Worm (Caenorhabditis elegans) whole organism, young adult: ENCODE data around the gene got-2.2.

Experiments
- C06A6.2 ChIP-seq: fragments of 200-800 bp; sonication (Bioruptor generic); conservative IDR thresholded peaks from 2 replicates; pipeline ENCODE4 v1.3.6; 2022; ENCODE audit warnings: missing genetic modification characterization, missing compliant biosample characterization
- F10E7.11 ChIP-seq: sonication (generic microtip); optimal IDR thresholded peaks from 2 replicates; lab custom pipeline; 2017; ENCODE audit warnings: mild to moderate bottlenecking, missing genetic modification characterization, moderate library complexity, missing compliant biosample characterization
- F57A8.1 ChIP-seq: fragments of 200-800 bp; sonication (Bioruptor generic); optimal IDR thresholded peaks from 2 replicates; lab custom pipeline; 2018; ENCODE audit warnings: mild to moderate bottlenecking, missing genetic modification characterization, moderate library complexity, missing compliant biosample characterization
- T26A5.8 ChIP-seq: sonication (generic microtip); optimal IDR thresholded peaks from 2 replicates; lab custom pipeline; 2016; ENCODE audit warnings: missing genetic modification characterization, missing compliant biosample characterization
- Y53G8AR.9 ChIP-seq: fragments of 200-800 bp; sonication (Bioruptor generic); conservative IDR thresholded peaks from 2 replicates; pipeline ENCODE4 v1.3.6; 2022; ENCODE audit warnings: missing genetic modification reagents, missing genetic modification characterization, missing compliant biosample characterization
- Y79H2A.3 ChIP-seq: fragments of 200-800 bp; sonication (Bioruptor generic); conservative IDR thresholded peaks from 2 replicates; pipeline ENCODE4 v1.3.6; 2022; ENCODE audit warnings: missing genetic modification reagents, missing genetic modification characterization, missing compliant biosample characterization
- ZK185.1 ChIP-seq: sonication (generic microtip); optimal IDR thresholded peaks from 2 replicates; lab custom pipeline; 2016; ENCODE audit warnings: mild to moderate bottlenecking, missing genetic modification characterization, missing compliant biosample characterization; ENCODE audit not compliant: poor library complexity, severe bottlenecking
- akir-1 ChIP-seq: fragments of 200-800 bp; sonication (Bioruptor generic); optimal IDR thresholded peaks from 2 replicates; lab custom pipeline; 2018; ENCODE audit warnings: mild to moderate bottlenecking, missing genetic modification characterization, moderate library complexity, missing compliant biosample characterization
- aptf-3 ChIP-seq: fragments of 200-800 bp; sonication (Bioruptor generic); IDR thresholded peaks from 2 replicates; pipeline ENCODE4 v1.3.6; 2022; ENCODE audit warnings: missing genetic modification characterization, missing compliant biosample characterization
- athp-1 ChIP-seq: sonication (generic microtip); optimal IDR thresholded peaks from 2 replicates; lab custom pipeline; 2017; ENCODE audit warnings: mild to moderate bottlenecking, missing genetic modification characterization, missing compliant biosample characterization
- attf-6 ChIP-seq: fragments of 200-800 bp; sonication (Bioruptor generic); IDR thresholded peaks from 2 replicates; pipeline ENCODE4 v1.3.6; 2022; ENCODE audit warnings: missing genetic modification reagents, missing genetic modification characterization, missing compliant biosample characterization
- ccch-3 ChIP-seq: fragments of 200-800 bp; sonication (Bioruptor generic); optimal IDR thresholded peaks from 2 replicates; lab custom pipeline; 2018; ENCODE audit warnings: mild to moderate bottlenecking, missing genetic modification characterization, missing compliant biosample characterization
- cebp-1 ChIP-seq, 2 experiments: fragments of 200-800 bp in 1 of 2; sonication (Bioruptor generic) in 1 of 2; sonication (generic microtip) in 1 of 2; IDR thresholded peaks in 1 of 2; optimal IDR thresholded peaks in 1 of 2; 2 replicates each; pipeline versions ENCODE4 v1.3.6 to Lab custom; 2017 to 2022; ENCODE audit warnings: missing compliant biosample characterization in 2 of 2, missing genetic modification characterization in 2 of 2, mild to moderate bottlenecking in 1 of 2, missing genetic modification reagents in 1 of 2, moderate library complexity in 1 of 2
- ceh-40 ChIP-seq: fragments of 200-800 bp; sonication (Bioruptor generic); IDR thresholded peaks from 2 replicates; pipeline ENCODE4 v1.3.6; 2022; ENCODE audit warnings: missing genetic modification characterization, missing compliant biosample characterization
- ekl-4 ChIP-seq: fragments of 200-800 bp; sonication (Bioruptor generic); IDR thresholded peaks from 2 replicates; pipeline ENCODE4 v1.3.6; 2022; ENCODE audit warnings: missing genetic modification reagents, missing genetic modification characterization, missing compliant biosample characterization
- hlh-26 ChIP-seq: fragments of 200-800 bp; sonication (Bioruptor generic); conservative IDR thresholded peaks from 2 replicates; pipeline ENCODE4 v1.3.6; 2022; ENCODE audit warnings: missing genetic modification reagents, missing genetic modification characterization, missing compliant biosample characterization
- hmg-20 ChIP-seq: fragments of 200-800 bp; sonication (Bioruptor generic); IDR thresholded peaks from 2 replicates; pipeline ENCODE4 v1.3.6; 2022; ENCODE audit warnings: missing genetic modification reagents, missing genetic modification characterization, missing compliant biosample characterization
- let-607 ChIP-seq, 2 experiments: fragments of 200-800 bp in 1 of 2; sonication (Bioruptor generic) in 1 of 2; sonication (generic microtip) in 1 of 2; optimal IDR thresholded peaks; 2 replicates each; lab custom pipeline; 2016 to 2018; ENCODE audit warnings: mild to moderate bottlenecking in 2 of 2, missing compliant biosample characterization in 2 of 2, missing genetic modification characterization in 2 of 2, moderate library complexity in 2 of 2, missing genotype in 1 of 2
- lin-54 ChIP-seq: fragments of 200-800 bp; sonication (Bioruptor generic); optimal IDR thresholded peaks from 2 replicates; lab custom pipeline; 2018; ENCODE audit warnings: mild to moderate bottlenecking, missing genetic modification characterization, missing compliant biosample characterization
- lir-1 ChIP-seq: fragments of 200-800 bp; sonication (Bioruptor generic); conservative IDR thresholded peaks from 2 replicates; pipeline ENCODE4 v1.3.6; 2022; ENCODE audit warnings: missing genetic modification reagents, missing genetic modification characterization, missing compliant biosample characterization
- lsl-1 ChIP-seq: fragments of 200-800 bp; sonication (Bioruptor generic); optimal IDR thresholded peaks from 2 replicates; lab custom pipeline; 2018; ENCODE audit warnings: mild to moderate bottlenecking, missing genetic modification characterization, moderate library complexity, missing compliant biosample characterization
- mcd-1 ChIP-seq: fragments of 200-800 bp; sonication (Bioruptor generic); IDR thresholded peaks from 2 replicates; pipeline ENCODE4 v1.3.6; 2022; ENCODE audit warnings: missing genetic modification reagents, missing genetic modification characterization, missing compliant biosample characterization
- mel-28 ChIP-seq: sonication (generic microtip); optimal IDR thresholded peaks from 2 replicates; lab custom pipeline; 2016; ENCODE audit warnings: borderline replicate concordance, mild to moderate bottlenecking, missing genetic modification characterization, missing compliant biosample characterization
- mes-4 ChIP-seq: sonication (generic microtip); optimal IDR thresholded peaks from 2 replicates; lab custom pipeline; 2016; ENCODE audit warnings: missing genotype, missing genetic modification characterization, missing compliant biosample characterization
- tbp1 ChIP-seq: fragments of 200-800 bp; sonication (Bioruptor generic); optimal IDR thresholded peaks from 2 replicates; lab custom pipeline; 2018; ENCODE audit warnings: mild to moderate bottlenecking, missing genetic modification characterization, missing compliant biosample characterization
- tlf-1 ChIP-seq: fragments of 200-800 bp; sonication (Bioruptor generic); optimal IDR thresholded peaks from 2 replicates; lab custom pipeline; 2018; ENCODE audit warnings: mild to moderate bottlenecking, missing genetic modification characterization, missing compliant biosample characterization
- zfh-2 ChIP-seq: fragments of 200-800 bp; sonication (Bioruptor generic); conservative IDR thresholded peaks from 2 replicates; pipeline ENCODE4 v1.3.6; 2022; ENCODE audit warnings: missing genetic modification reagents, missing genetic modification characterization, missing compliant biosample characterization
- zim-3 ChIP-seq: sonication (generic microtip); optimal IDR thresholded peaks from 2 replicates; lab custom pipeline; 2017; ENCODE audit warnings: mild to moderate bottlenecking, missing genetic modification characterization, moderate library complexity, missing compliant biosample characterization
- ztf-18 ChIP-seq: sonication (generic microtip); optimal IDR thresholded peaks from 2 replicates; lab custom pipeline; 2016; ENCODE audit warnings: missing genotype, mild to moderate bottlenecking, missing genetic modification characterization, missing compliant biosample characterization
- ztf-3 ChIP-seq: fragments of 200-800 bp; sonication (Bioruptor generic); optimal IDR thresholded peaks from 2 replicates; lab custom pipeline; 2018; ENCODE audit warnings: mild to moderate bottlenecking, missing genetic modification characterization, missing compliant biosample characterization

Gene got-2.2

DNA sequence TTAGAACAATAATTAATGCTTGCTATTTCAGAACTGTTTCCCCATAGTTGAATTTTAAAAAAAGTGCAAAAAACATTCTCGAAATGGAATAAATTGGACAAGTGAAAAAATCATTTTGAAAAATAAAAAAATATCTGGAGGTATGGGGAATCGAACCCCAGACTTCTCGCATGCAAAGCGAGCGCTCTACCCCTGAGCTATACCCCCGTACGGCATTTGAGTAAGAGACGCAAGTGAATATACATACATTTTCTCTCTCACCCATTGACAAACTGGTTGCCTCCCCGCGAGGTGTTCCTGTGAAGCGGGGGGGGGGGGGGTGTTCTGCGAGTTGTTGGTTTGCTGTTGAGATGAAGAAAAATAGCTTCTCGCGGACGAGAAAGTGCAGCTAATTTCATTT lies 51.4 kb downstream of the got-2.2 start (continued):
- TF ChIP-seq ztf-3 (GFP tag; lab: Kevin White, UChicago) (no peak), aptf-3 (GFP tag; lab: Robert Waterston, UW) (0 out of 2 replicates have a peak, but pooled peaks have one; percentile 44), attf-6 (GFP tag; lab: Robert Waterston, UW) (peak; percentile 53; the same call in 1 of the 2 replicates), hmg-20 (GFP tag; lab: Robert Waterston, UW) (peak; percentile 88), zim-3 (tag; lab: Kevin White, UChicago) (peak; percentile 78), lin-54 (peak; percentile 72), Y79H2A.3 (GFP tag; lab: Robert Waterston, UW) (no peak), tlf-1 (GFP tag; lab: Kevin White, UChicago) (peak; percentile 15), F10E7.11 (peak; percentile 76), lsl-1 (GFP tag; lab: Kevin White, UChicago) (peak; percentile 22), lir-1 (GFP tag; lab: Robert Waterston, UW) (peak; percentile 55; the same call in 1 of the 2 replicates), ccch-3 (GFP tag; lab: Kevin White, UChicago) (peak; percentile 66), mel-28 (tag; lab: Kevin White, UChicago) (peak; percentile 42), ceh-40 (GFP tag; lab: Robert Waterston, UW) (peak; percentile 83), ekl-4 (GFP tag; lab: Robert Waterston, UW) (peak; percentile 77), hlh-26 (0 out of 2 replicates have a peak, but pooled peaks have one; percentile 63), akir-1 (GFP tag; lab: Kevin White, UChicago) (peak; percentile 4), Y53G8AR.9 (GFP tag; lab: Robert Waterston, UW) (peak; percentile 60; the same call in 1 of the 2 replicates), let-607 (tag; optimal IDR thresholded peaks at IDR 0.05; lab: Kevin White, UChicago) (peak; percentile 57 to 68), athp-1 (peak; percentile 61), mes-4 (tag; lab: Kevin White, UChicago) (peak; percentile 75), F57A8.1 (GFP tag; lab: Kevin White, UChicago) (peak; percentile 88), cebp-1 (GFP tag; IDR thresholded peaks at IDR 0.05; lab: Robert Waterston, UW) (peak; percentile 54; the same call in 1 of the 2 replicates), cebp-1 (tag; optimal IDR thresholded peaks at IDR 0.05; lab: Kevin White, UChicago) (peak; percentile 79), C06A6.2 (GFP tag; lab: Robert Waterston, UW) (no peak), tbp1 (GFP tag; lab: Kevin White, UChicago) (peak; percentile 92), T26A5.8 (tag; lab: Kevin White, UChicago) (peak; percentile 92), mcd-1 (GFP tag; lab: Robert Waterston, UW) (peak; percentile 72), ztf-18 (tag; lab: Kevin White, UChicago) (peak; percentile 72), zfh-2 (peak; percentile 87), ZK185.1 (tag; lab: Kevin White, UChicago) (peak; percentile 79)
